Worm (Caenorhabditis elegans) whole organism, L4 larva: ENCODE results near the gene mrps-26.

Experiments used
- F10B5.3 ChIP-seq: sonication (generic microtip); optimal IDR thresholded peaks from 2 replicates; lab custom pipeline; 2016; ENCODE audit warnings: mild to moderate bottlenecking, missing genetic modification characterization, missing compliant biosample characterization
- F26F4.8 ChIP-seq: fragments of 200-800 bp; sonication (Bioruptor generic); conservative IDR thresholded peaks from 2 replicates; pipeline ENCODE4 v1.3.6; 2022; ENCODE audit warnings: missing genetic modification characterization, missing compliant biosample characterization
- T20F7.1 ChIP-seq: fragments of 200-800 bp; sonication (Bioruptor generic); optimal IDR thresholded peaks from 2 replicates; lab custom pipeline; 2018; ENCODE audit warnings: mild to moderate bottlenecking, missing genetic modification characterization, missing compliant biosample characterization
- T26A8.4 ChIP-seq: fragments of 200-800 bp; sonication (Bioruptor generic); IDR thresholded peaks from 2 replicates; pipeline ENCODE4 v1.3.6; 2022; ENCODE audit warnings: missing genetic modification characterization, missing compliant biosample characterization
- Y105C5A.15 ChIP-seq: fragments of 200-800 bp; sonication (Bioruptor generic); IDR thresholded peaks from 2 replicates; pipeline ENCODE4 v1.3.6; 2022; ENCODE audit warnings: missing genetic modification characterization, missing compliant biosample characterization
- Y75B8A.6 ChIP-seq: fragments of 200-800 bp; sonication (Bioruptor generic); IDR thresholded peaks from 2 replicates; pipeline ENCODE4 v1.3.6; 2022; ENCODE audit warnings: missing genetic modification reagents, missing genetic modification characterization, missing compliant biosample characterization
- ZK337.2 ChIP-seq: fragments of 200-800 bp; sonication (Bioruptor generic); IDR thresholded peaks from 2 replicates; pipeline ENCODE4 v1.3.6; 2022; ENCODE audit warnings: missing genetic modification reagents, missing genetic modification characterization, missing compliant biosample characterization
- ZK546.5 ChIP-seq, 2 experiments: sonication (generic microtip); optimal IDR thresholded peaks; 2 replicates each; lab custom pipeline; 2017; ENCODE audit warnings: missing biosample characterization in 2 of 2, missing genetic modification characterization in 2 of 2
- ceh-20 ChIP-seq: fragments of 200-800 bp; sonication (Bioruptor generic); IDR thresholded peaks from 2 replicates; pipeline ENCODE4 v1.3.6; 2022; ENCODE audit warnings: missing genetic modification reagents, missing genetic modification characterization, missing compliant biosample characterization
- ceh-44 ChIP-seq: fragments of 200-800 bp; sonication (Bioruptor generic); IDR thresholded peaks from 2 replicates; pipeline ENCODE4 v1.3.6; 2022; ENCODE audit warnings: missing genetic modification reagents, missing genetic modification characterization, missing compliant biosample characterization
- ces-1 ChIP-seq: fragments of 150-350 bp; sonication (generic microtip); optimal IDR thresholded peaks from 4 replicates; lab custom pipeline; 2014; ENCODE audit warnings: missing biosample characterization, missing genetic modification reagents, missing genetic modification characterization
- daf-12 ChIP-seq: fragments of 150-350 bp; optimal IDR thresholded peaks from 2 replicates; lab custom pipeline; 2014; ENCODE audit warnings: missing biosample characterization, missing genetic modification reagents, missing genetic modification characterization
- dmd-9 ChIP-seq: fragments of 200-800 bp; sonication (Bioruptor generic); IDR thresholded peaks from 2 replicates; pipeline ENCODE4 v1.3.6; 2022; ENCODE audit warnings: missing genetic modification reagents, missing genetic modification characterization, missing compliant biosample characterization
- dpl-1 ChIP-seq: fragments of 150-350 bp; optimal IDR thresholded peaks from 2 replicates; lab custom pipeline; 2014; ENCODE audit warnings: missing biosample characterization, missing genetic modification reagents, missing genetic modification characterization
- dve-1 ChIP-seq: sonication (generic microtip); optimal IDR thresholded peaks from 2 replicates; lab custom pipeline; 2017; ENCODE audit warnings: antibody characterized with exemption, mild to moderate bottlenecking, missing genetic modification characterization, missing compliant biosample characterization; ENCODE audit not compliant: insufficient read depth
- fkh-10 ChIP-seq: fragments of 150-350 bp; optimal IDR thresholded peaks from 2 replicates; lab custom pipeline; 2014; ENCODE audit warnings: missing biosample characterization, missing genetic modification reagents, missing genetic modification characterization
- hlh-30 ChIP-seq: sonication (generic microtip); optimal IDR thresholded peaks from 2 replicates; lab custom pipeline; 2017; ENCODE audit warnings: antibody characterized with exemption, mild to moderate bottlenecking, missing genetic modification characterization, missing compliant biosample characterization; ENCODE audit not compliant: insufficient read depth
- hmg-1.1 ChIP-seq: fragments of 200-800 bp; sonication (Bioruptor generic); IDR thresholded peaks from 2 replicates; pipeline ENCODE4 v1.3.6; 2022; ENCODE audit warnings: missing genetic modification reagents, missing genetic modification characterization, missing compliant biosample characterization
- lim-7 ChIP-seq: fragments of 200-800 bp; sonication (Bioruptor generic); IDR thresholded peaks from 2 replicates; pipeline ENCODE4 v1.3.6; 2022; ENCODE audit warnings: missing genetic modification characterization, missing compliant biosample characterization
- lin-13 ChIP-seq: fragments of 150-350 bp; optimal IDR thresholded peaks from 2 replicates; lab custom pipeline; 2014; ENCODE audit warnings: missing biosample characterization, missing genetic modification reagents, missing genetic modification characterization
- lin-15B ChIP-seq: fragments of 150-350 bp; sonication (generic microtip); optimal IDR thresholded peaks from 3 replicates; lab custom pipeline; 2014; ENCODE audit warnings: missing biosample characterization, missing genetic modification characterization
- lin-38 ChIP-seq: fragments of 200-800 bp; sonication (Bioruptor generic); IDR thresholded peaks from 2 replicates; pipeline ENCODE4 v1.3.6; 2022; ENCODE audit warnings: missing genetic modification reagents, missing genetic modification characterization, missing compliant biosample characterization
- lin-39 ChIP-seq: fragments of 150-350 bp; optimal IDR thresholded peaks from 2 replicates; lab custom pipeline; 2014; ENCODE audit warnings: missing biosample characterization, missing genetic modification reagents, missing genetic modification characterization
- lir-3 ChIP-seq: sonication (generic microtip); optimal IDR thresholded peaks from 2 replicates; lab custom pipeline; 2016; ENCODE audit warnings: mild to moderate bottlenecking, missing genetic modification characterization, missing compliant biosample characterization
- madf-5 ChIP-seq, 2 experiments: fragments of 200-800 bp; sonication (Bioruptor generic); IDR thresholded peaks; 2 replicates each; pipeline ENCODE4 v1.3.6; 2022; ENCODE audit warnings: missing compliant biosample characterization in 2 of 2, missing genetic modification characterization in 2 of 2
- madf-9 ChIP-seq: fragments of 200-800 bp; sonication (Bioruptor generic); conservative IDR thresholded peaks from 2 replicates; pipeline ENCODE4 v1.3.6; 2022; ENCODE audit warnings: missing genetic modification reagents, missing genetic modification characterization, missing compliant biosample characterization
- mdl-1 ChIP-seq, 2 experiments: fragments of 150-350 bp in 1 of 2; sonication (generic microtip) in 1 of 2; optimal IDR thresholded peaks; 2 replicates each; lab custom pipeline; 2014 to 2017; ENCODE audit warnings: missing biosample characterization in 2 of 2, missing genetic modification characterization in 2 of 2
- mdt-29 ChIP-seq: fragments of 200-800 bp; sonication (Bioruptor generic); IDR thresholded peaks from 2 replicates; pipeline ENCODE4 v1.3.6; 2022; ENCODE audit warnings: missing genetic modification reagents, missing genetic modification characterization, missing compliant biosample characterization
- mes-2 ChIP-seq: sonication (generic microtip); optimal IDR thresholded peaks from 2 replicates; lab custom pipeline; 2016; ENCODE audit warnings: missing genotype, mild to moderate bottlenecking, missing genetic modification characterization, missing compliant biosample characterization; ENCODE audit not compliant: poor library complexity, severe bottlenecking
- mxl-2 ChIP-seq: fragments of 200-800 bp; sonication (Bioruptor generic); conservative IDR thresholded peaks from 2 replicates; pipeline ENCODE4 v1.3.6; 2022; ENCODE audit warnings: missing genetic modification reagents, missing genetic modification characterization, missing compliant biosample characterization
- nhr-10 ChIP-seq: fragments of 150-350 bp; optimal IDR thresholded peaks from 2 replicates; lab custom pipeline; 2014; ENCODE audit warnings: missing biosample characterization, missing genetic modification characterization
- nhr-102 ChIP-seq: sonication (generic microtip); optimal IDR thresholded peaks from 2 replicates; lab custom pipeline; 2016; ENCODE audit warnings: mild to moderate bottlenecking, missing genetic modification characterization, moderate library complexity, missing compliant biosample characterization
- nhr-237 ChIP-seq: sonication (generic microtip); optimal IDR thresholded peaks from 2 replicates; lab custom pipeline; 2017; ENCODE audit warnings: missing biosample characterization, missing genetic modification characterization
- nhr-28 ChIP-seq: fragments of 150-350 bp; optimal IDR thresholded peaks from 2 replicates; lab custom pipeline; 2014; ENCODE audit warnings: missing biosample characterization, missing genetic modification characterization
- nhr-48 ChIP-seq: sonication (generic microtip); optimal IDR thresholded peaks from 2 replicates; lab custom pipeline; 2016; ENCODE audit warnings: mild to moderate bottlenecking, missing genetic modification characterization, missing compliant biosample characterization
- nhr-77 ChIP-seq: fragments of 150-350 bp; optimal IDR thresholded peaks from 2 replicates; lab custom pipeline; 2014; ENCODE audit warnings: missing biosample characterization, missing genetic modification characterization
- set-16 ChIP-seq: fragments of 200-800 bp; sonication (Bioruptor generic); IDR thresholded peaks from 2 replicates; pipeline ENCODE4 v1.3.6; 2022; ENCODE audit warnings: missing genetic modification reagents, missing genetic modification characterization, missing compliant biosample characterization
- spr-3 ChIP-seq: fragments of 200-800 bp; sonication (Bioruptor generic); optimal IDR thresholded peaks from 2 replicates; lab custom pipeline; 2018; ENCODE audit warnings: mild to moderate bottlenecking, missing genetic modification characterization, missing compliant biosample characterization
- unc-62 ChIP-seq, 3 experiments: fragments of 150-350 bp in 1 of 3; sonication (generic microtip); optimal IDR thresholded peaks in 2 of 3; peaks in 1 of 3; 1 replicate in 1 of 3; 2 replicates in 2 of 3; lab custom pipeline; 2014 to 2017; ENCODE audit warnings: missing biosample characterization in 3 of 3, missing genetic modification characterization in 3 of 3, missing genetic modification reagents in 3 of 3, missing genotype in 1 of 3
- zfp-2 ChIP-seq: sonication (generic microtip); optimal IDR thresholded peaks from 2 replicates; lab custom pipeline; 2016; ENCODE audit warnings: mild to moderate bottlenecking, missing genetic modification characterization, missing compliant biosample characterization
- zfp-3 ChIP-seq: fragments of 200-800 bp; sonication (Bioruptor generic); conservative IDR thresholded peaks from 2 replicates; pipeline ENCODE4 v1.3.6; 2022; ENCODE audit warnings: missing genetic modification reagents, missing genetic modification characterization, missing compliant biosample characterization
- ztf-11 ChIP-seq: fragments of 150-350 bp; optimal IDR thresholded peaks from 2 replicates; lab custom pipeline; 2014; ENCODE audit warnings: missing biosample characterization, missing genetic modification characterization

mrps-26 gene

DNA sequence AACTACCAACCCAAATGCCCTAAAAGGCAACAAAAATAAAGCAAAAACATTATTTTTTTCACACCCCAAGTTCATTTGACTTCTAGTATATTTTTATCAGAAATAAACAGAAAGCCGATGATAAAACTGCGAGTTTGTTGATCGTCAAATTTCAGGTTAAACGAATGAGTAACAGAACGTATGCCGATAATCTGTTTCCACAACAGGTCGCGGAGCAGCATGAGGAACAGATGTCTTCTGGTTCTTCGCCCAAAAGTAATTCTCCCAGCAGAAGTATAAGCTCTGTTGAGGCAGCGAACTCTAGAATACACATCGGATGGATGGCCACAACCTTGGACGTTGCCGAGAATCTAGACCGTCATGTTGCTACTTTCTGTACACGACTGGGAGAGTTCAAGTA lies 4.0 kb upstream of the mrps-26 start, which contains the start of gene prmt-5 (continued):
- TF ChIP-seq ZK337.2 (GFP tag; lab: Robert Waterston, UW) = no peak
- peak; percentile 23 for TF ChIP-seq mes-2
- TF ChIP-seq daf-12 = no peak
- peak; percentile 61 for TF ChIP-seq dve-1 (tag; lab: Kevin White, UChicago)
- TF ChIP-seq nhr-28 (tag; lab: Kevin White, UChicago) = peak; percentile 2
- TF ChIP-seq ztf-11 (tag; lab: Kevin White, UChicago) = no peak
- no peak for TF ChIP-seq F10B5.3 (tag; lab: Kevin White, UChicago)
- TF ChIP-seq lin-39 (tag; lab: Kevin White, UChicago) = no peak
- TF ChIP-seq T20F7.1 (GFP tag; lab: Kevin White, UChicago) = peak; percentile 59
- no peak for TF ChIP-seq unc-62 (GFP tag; optimal IDR thresholded peaks at IDR 0.05 in 1 of 2; lab: Kevin White, UChicago)
- no peak for TF ChIP-seq unc-62 (tag; optimal IDR thresholded peaks at IDR 0.05; lab: Kevin White, UChicago)
- TF ChIP-seq mxl-2 (GFP tag; lab: Robert Waterston, UW) = no peak
- TF ChIP-seq dmd-9 = no peak
- TF ChIP-seq ces-1 (GFP tag; lab: Kevin White, UChicago) = no peak
- TF ChIP-seq nhr-48 (tag; lab: Kevin White, UChicago) = no peak
- peak; percentile 74 for TF ChIP-seq nhr-102 (tag; lab: Kevin White, UChicago)
- no peak for TF ChIP-seq set-16
- no peak for TF ChIP-seq nhr-237 (tag; lab: Kevin White, UChicago)
- TF ChIP-seq zfp-3 (GFP tag; lab: Robert Waterston, UW) = peak; percentile 88
- no peak for TF ChIP-seq mdl-1 (tag; optimal IDR thresholded peaks at IDR 0.05; lab: Kevin White, UChicago)
- peak; percentile 77 for TF ChIP-seq Y75B8A.6 (GFP tag; lab: Robert Waterston, UW)
- TF ChIP-seq Y105C5A.15 (GFP tag; lab: Robert Waterston, UW) = peak; percentile 76
- TF ChIP-seq lin-38 = peak; percentile 79
- no peak for TF ChIP-seq hlh-30 (tag; lab: Kevin White, UChicago)
- TF ChIP-seq ceh-44 (GFP tag; lab: Robert Waterston, UW) = no peak
- peak; percentile 65 for TF ChIP-seq T26A8.4 (GFP tag; lab: Robert Waterston, UW)
- TF ChIP-seq nhr-10 (tag; lab: Kevin White, UChicago) = peak; percentile 44
- TF ChIP-seq ZK546.5 (tag; optimal IDR thresholded peaks at IDR 0.05; lab: Kevin White, UChicago) = no peak

DNA sequence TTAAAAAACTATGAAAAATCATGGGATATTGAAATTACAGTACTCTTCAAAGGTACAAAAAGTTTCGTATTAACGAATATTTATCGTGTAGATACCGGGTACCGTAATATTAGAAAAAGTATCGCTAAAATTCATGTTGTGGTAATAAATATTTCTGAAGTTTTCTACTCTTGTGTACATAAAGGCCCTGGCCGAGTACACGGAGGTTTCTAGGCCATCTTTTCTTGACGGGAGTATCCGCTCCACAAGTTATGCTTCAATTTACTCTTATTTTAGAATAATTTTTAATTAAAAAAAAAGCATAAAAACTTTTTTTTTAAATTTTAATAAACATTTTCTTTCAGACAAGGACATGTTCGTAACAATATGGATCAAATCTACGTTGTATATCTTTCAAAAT lies 1.3 kb upstream of the mrps-26 start:
- TF ChIP-seq nhr-77 (tag; lab: Kevin White, UChicago) (no peak), mes-2 (peak; percentile 58), hmg-1.1 (GFP tag; lab: Robert Waterston, UW) (no peak)

DNA sequence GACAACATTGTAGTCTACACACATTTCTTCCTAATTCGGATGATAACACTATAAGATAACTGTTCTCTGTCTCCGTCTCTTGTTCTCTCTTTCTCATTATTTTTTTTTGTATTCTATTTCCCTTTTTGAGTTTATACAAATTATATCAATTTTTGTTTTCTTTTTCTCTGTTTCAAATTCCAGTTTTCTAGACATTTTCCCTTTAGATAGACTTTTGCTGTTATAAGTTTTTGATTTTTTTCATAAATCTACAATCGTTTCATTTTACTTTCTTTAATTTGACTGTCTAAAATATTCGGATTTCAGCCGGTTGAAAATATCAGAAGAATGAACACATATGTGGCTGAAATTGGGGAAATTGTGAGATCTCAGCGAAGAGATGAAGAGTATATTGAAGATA lies 1.7 kb downstream of the mrps-26 start, which contains the start of gene prx-10:
Gene prx-10, plus strand, starts transcription at position 301 of the 400 bp plus-strand sequence.
- TF ChIP-seq nhr-28 (tag; lab: Kevin White, UChicago) (peak; percentile 79), zfp-2 (tag; lab: Kevin White, UChicago) (no peak), spr-3 (no peak), F26F4.8 (GFP tag; lab: Robert Waterston, UW) (no peak), madf-5 (GFP tag; IDR thresholded peaks at IDR 0.05; lab: Robert Waterston, UW) (no peak), lin-15B (tag; lab: Kevin White, UChicago) (no peak), lin-39 (tag; lab: Kevin White, UChicago) (no peak)

ce11 chrIII:5241854-5242253 lies 7.4 kb downstream of the mrps-26 start:
- no peak for TF ChIP-seq lir-3 (tag; lab: Kevin White, UChicago)
- no peak for TF ChIP-seq madf-9 (GFP tag; lab: Robert Waterston, UW)
- TF ChIP-seq fkh-10 = no peak
- TF ChIP-seq mdt-29 (GFP tag; lab: Robert Waterston, UW) = no peak
- TF ChIP-seq dpl-1 (GFP tag; lab: Kevin White, UChicago) = no peak
- TF ChIP-seq ceh-20 = no peak
- TF ChIP-seq lin-13 = no peak
- no peak for TF ChIP-seq Y105C5A.15 (GFP tag; lab: Robert Waterston, UW)
- TF ChIP-seq lim-7 (GFP tag; lab: Robert Waterston, UW) = no peak
- TF ChIP-seq dmd-9 = no peak
